Worm (Caenorhabditis elegans): Measurements from ENCODE around the gene eif-2Bgamma.

Gene eif-2Bgamma

DNA sequence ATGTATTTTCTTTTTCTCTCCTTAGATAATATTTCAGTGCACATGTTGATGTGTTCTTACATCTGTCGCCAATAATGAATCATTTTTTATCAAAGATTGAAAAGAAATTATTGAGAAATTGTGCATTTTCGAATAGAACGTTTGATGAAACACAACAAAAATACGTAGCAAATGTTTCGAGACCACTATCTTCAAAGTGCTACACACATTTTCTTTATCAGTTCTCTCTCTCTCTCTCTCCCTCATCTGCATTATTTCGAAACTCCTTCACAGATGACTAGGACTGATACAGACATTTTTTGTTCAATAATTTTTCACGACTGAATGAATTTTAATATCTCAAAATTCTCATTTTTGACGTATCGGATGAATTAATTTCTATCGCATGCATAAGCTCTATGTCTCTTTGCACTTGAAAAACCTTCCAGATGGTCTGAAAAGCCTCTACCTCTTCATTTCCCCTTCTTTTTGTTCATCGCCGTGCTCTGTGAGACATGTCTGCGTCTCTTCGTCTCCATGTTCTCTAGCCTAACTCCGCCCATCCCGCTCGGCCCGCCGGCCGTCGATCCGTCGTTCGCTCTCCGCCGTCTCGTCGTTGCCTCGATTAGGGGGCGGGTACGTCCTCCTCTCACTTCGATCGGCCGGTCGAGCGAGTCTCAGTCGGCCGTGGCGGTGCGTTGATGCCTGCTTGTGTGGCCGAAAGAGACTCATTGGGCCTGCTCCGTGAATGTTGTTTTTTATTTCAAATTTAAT is 24.0 kb downstream of the eif-2Bgamma start:
- TF ChIP-seq lir-3 (tag; optimal IDR thresholded peaks at IDR 0.05; ENCODE audit: poor library complexity) (no peak), dsc-1 (tag; optimal IDR thresholded peaks at IDR 0.05) (peak; percentile 47), C16A3.4 (tag; optimal IDR thresholded peaks at IDR 0.05) (no peak), ceh-82 (tag; optimal IDR thresholded peaks at IDR 0.05) (peak in 2 of 3 experiments; percentile 11 to 56), nhr-47 (tag; optimal IDR thresholded peaks at IDR 0.05) (peak; percentile 52), lin-14 (GFP tag; optimal IDR thresholded peaks at IDR 0.05) (peak; percentile 77), skn-1 (tag; optimal IDR thresholded peaks at IDR 0.05) (peak; percentile 39), fkh-8 (tag; optimal IDR thresholded peaks at IDR 0.05) (peak; percentile 49), sup-37 (GFP tag; optimal IDR thresholded peaks at IDR 0.05) (no peak), ces-1 (GFP tag; optimal IDR thresholded peaks at IDR 0.05) (no peak), snu-23 (GFP tag; optimal IDR thresholded peaks at IDR 0.05) (peak; percentile 8), hlh-17 (GFP tag; optimal IDR thresholded peaks at IDR 0.05; ENCODE audit: borderline replicate concordance) (no peak), C04F5.9 (tag; optimal IDR thresholded peaks at IDR 0.05) (peak; percentile 27), nhr-71 (tag; optimal IDR thresholded peaks at IDR 0.05) (peak; percentile 9), ceh-8 (GFP tag; optimal IDR thresholded peaks at IDR 0.05) (peak; percentile 61), rnt-1 (tag; optimal IDR thresholded peaks at IDR 0.05) (peak; percentile 23), ceh-88 (GFP tag; IDR thresholded peaks at IDR 0.05) (no peak), lsy-2 (tag; optimal IDR thresholded peaks at IDR 0.05) (peak in 1 of 2 experiments; percentile 9), unc-86 (tag; optimal IDR thresholded peaks at IDR 0.05) (peak; percentile 35), tbx-2 (tag; optimal IDR thresholded peaks at IDR 0.05) (peak; percentile 25), elt-2 (tag; optimal IDR thresholded peaks at IDR 0.05) (peak; percentile 18), swsn-7 (tag; optimal IDR thresholded peaks at IDR 0.05) (peak; percentile 33), nhr-12 (tag; optimal IDR thresholded peaks at IDR 0.05) (no peak), alr-1 (tag; optimal IDR thresholded peaks at IDR 0.05; ENCODE audit: borderline replicate concordance) (no peak), efl-1 (optimal IDR thresholded peaks at IDR 0.05) (peak in 1 of 2 experiments; percentile 3), efl-1 (GFP tag; optimal IDR thresholded peaks at IDR 0.05 in 1 of 2) (peak in 1 of 2 experiments; percentile 79), efl-3 (GFP tag; optimal IDR thresholded peaks at IDR 0.05) (no peak)

- TF ChIP-seq zip-4 (GFP tag; optimal IDR thresholded peaks at IDR 0.05) (no peak), ztf-4 (tag; optimal IDR thresholded peaks at IDR 0.05) (no peak), dsc-1 (tag; optimal IDR thresholded peaks at IDR 0.05) (no peak), fkh-10 (GFP tag; optimal IDR thresholded peaks at IDR 0.05) (peak; percentile 7), C04F5.9 (tag; optimal IDR thresholded peaks at IDR 0.05) (no peak), ceh-88 (GFP tag; IDR thresholded peaks at IDR 0.05) (no peak), irx-1 (tag; optimal IDR thresholded peaks at IDR 0.05) (no peak), Y116A8C.19 (tag; optimal IDR thresholded peaks at IDR 0.05; ENCODE audit: borderline replicate concordance) (no peak), unc-98 (GFP tag; IDR thresholded peaks at IDR 0.05) (no peak), lin-39 (tag; optimal IDR thresholded peaks at IDR 0.05) (no peak), lin-14 (GFP tag; optimal IDR thresholded peaks at IDR 0.05) (peak; percentile 70), zag-1 (tag; optimal IDR thresholded peaks at IDR 0.05) (no peak), dpl-1 (GFP tag; optimal IDR thresholded peaks at IDR 0.05) (no peak), egl-13 (tag; optimal IDR thresholded peaks at IDR 0.05) (no peak), nhr-71 (tag; optimal IDR thresholded peaks at IDR 0.05) (peak; percentile 6), nhr-237 (tag; optimal IDR thresholded peaks at IDR 0.05) (no peak), ztf-11 (tag; optimal IDR thresholded peaks at IDR 0.05) (no peak), unc-86 (tag; optimal IDR thresholded peaks at IDR 0.05) (peak; percentile 25), fkh-8 (tag; optimal IDR thresholded peaks at IDR 0.05) (peak; percentile 17), mab-9 (GFP tag; IDR thresholded peaks at IDR 0.05) (no peak), alr-1 (tag; optimal IDR thresholded peaks at IDR 0.05; ENCODE audit: borderline replicate concordance) (no peak), mef-2 (tag; optimal IDR thresholded peaks at IDR 0.05) (no peak), nhr-90 (tag; optimal IDR thresholded peaks at IDR 0.05; ENCODE audit: poor library complexity) (no peak), nhr-76 (tag; optimal IDR thresholded peaks at IDR 0.05) (no peak)
Observed at ce11 chrII:6941520-6941919, 25.9 kb downstream of the eif-2Bgamma start.

Data from whole organism, L1 larva.